Fruit fly (Drosophila melanogaster): ENCODE results near the gene CG17292.

The CG17292 gene

dm6 chr2L:8382646-8383045 lies 12.4 kb downstream of the CG17292 start, which contains the start of the genes CG13392 and Rcd4 (continued):
- TF ChIP-seq eyg (GFP tag; optimal IDR thresholded peaks at IDR 0.05) (peak; percentile 10), gfzf (GFP tag; optimal IDR thresholded peaks at IDR 0.05) (peak; percentile 44), kah (GFP tag; optimal IDR thresholded peaks at IDR 0.05) (peak; percentile 33), CG11504 (tag; optimal IDR thresholded peaks at IDR 0.05) (peak; percentile 46), en (GFP tag; optimal IDR thresholded peaks at IDR 0.05) (peak; percentile 7), CG10462 (GFP tag; optimal IDR thresholded peaks at IDR 0.05) (no peak), caup (GFP tag; optimal IDR thresholded peaks at IDR 0.05; ENCODE audit: severe bottlenecking) (peak; percentile 78), Hsf (GFP tag; optimal IDR thresholded peaks at IDR 0.05) (peak; percentile 65), HLH54F (GFP tag; optimal IDR thresholded peaks at IDR 0.05) (peak; percentile 81), Nf-YA (GFP tag; IDR thresholded peaks at IDR 0.05) (no peak), CG1603 (tag; optimal IDR thresholded peaks at IDR 0.05) (peak; percentile 85), zen2 (GFP tag; IDR thresholded peaks at IDR 0.05; ENCODE audit: partially characterized antibody) (peak; percentile 72; the same call in 2 of the 3 replicates), CG14710 (tag; optimal IDR thresholded peaks at IDR 0.05) (peak; percentile 66), mam (GFP tag; optimal IDR thresholded peaks at IDR 0.05) (peak; percentile 84), CG5953 (GFP tag; IDR thresholded peaks at IDR 0.05) (no peak), CG8290 (GFP tag; optimal IDR thresholded peaks at IDR 0.05) (peak; percentile 70), CG8290 (tag; optimal IDR thresholded peaks at IDR 0.05) (peak; percentile 42 to 96), CG15514 (GFP tag; optimal IDR thresholded peaks at IDR 0.05) (peak; percentile 90), oc (tag; optimal IDR thresholded peaks at IDR 0.05) (no peak), zfh1 (GFP tag; IDR thresholded peaks at IDR 0.05) (peak; percentile 75; the same call in 2 of the 3 replicates), CkIIα-i1 (GFP tag; IDR thresholded peaks at IDR 0.05) (no peak), Vsx1 (GFP tag; optimal IDR thresholded peaks at IDR 0.05) (no peak), inv (GFP tag; IDR thresholded peaks at IDR 0.05; ENCODE audit: partially characterized antibody) (0 out of 2 replicates have a peak, but pooled peaks have one; percentile 22), CG6683 (GFP tag; optimal IDR thresholded peaks at IDR 0.05) (peak; percentile 32), CG17359 (tag; optimal IDR thresholded peaks at IDR 0.05) (peak; percentile 56), pzg (GFP tag; optimal IDR thresholded peaks at IDR 0.05) (peak; percentile 87), mld (GFP tag; IDR thresholded peaks at IDR 0.05; ENCODE audit: partially characterized antibody) (peak; percentile 13; the same call in 1 of the 3 replicates), CG13894 (tag; optimal IDR thresholded peaks at IDR 0.05) (peak; percentile 80), CG31365 (tag; optimal IDR thresholded peaks at IDR 0.05) (no peak), Kr (GFP tag; optimal IDR thresholded peaks at IDR 0.05) (no peak), cato (GFP tag; optimal IDR thresholded peaks at IDR 0.05; ENCODE audit: borderline replicate concordance) (no peak), Gug (GFP tag; IDR thresholded peaks at IDR 0.05) (peak; percentile 48; the same call in 1 of the 4 replicates), mirr (GFP tag; optimal IDR thresholded peaks at IDR 0.05) (peak; percentile 65), CoRest (tag; optimal IDR thresholded peaks at IDR 0.05) (peak; percentile 55), CG7357 (GFP tag; IDR thresholded peaks at IDR 0.05) (no peak), Atf3 (GFP tag; optimal IDR thresholded peaks at IDR 0.05) (peak; percentile 59), CG4854 (GFP tag; optimal IDR thresholded peaks at IDR 0.05) (peak; percentile 45), CG7987 (GFP tag; optimal IDR thresholded peaks at IDR 0.05) (peak; percentile 71), lilli (GFP tag; optimal IDR thresholded peaks at IDR 0.05) (peak; percentile 83), CG12942 (GFP tag; optimal IDR thresholded peaks at IDR 0.05) (peak; percentile 71), Doc2 (GFP tag; IDR thresholded peaks at IDR 0.05) (no peak), Gsc (GFP tag; IDR thresholded peaks at IDR 0.05) (no peak), CG16815 (GFP tag; optimal IDR thresholded peaks at IDR 0.05) (peak; percentile 24), odd (GFP tag; optimal IDR thresholded peaks at IDR 0.05) (no peak), CG7745 (tag; optimal IDR thresholded peaks at IDR 0.05) (no peak), E2f1 (GFP tag; IDR thresholded peaks at IDR 0.05) (peak; percentile 33; the same call in 1 of the 2 replicates), hkb (optimal IDR thresholded peaks at IDR 0.05) (no peak), hkb (GFP tag; IDR thresholded peaks at IDR 0.05) (peak; percentile 51), seq (GFP tag; IDR thresholded peaks at IDR 0.05) (no peak), TFAM (GFP tag; optimal IDR thresholded peaks at IDR 0.05) (no peak), Sin3A (optimal IDR thresholded peaks at IDR 0.05) (peak; percentile 32)
